Worm (Caenorhabditis elegans) whole organism, L2 larva: ENCODE results near the gene F37C4.5.

Experiments used
- Y55F3AM.14 ChIP-seq: fragments of 200-800 bp; sonication (Bioruptor generic); optimal IDR thresholded peaks from 2 replicates; lab custom pipeline; 2018; ENCODE audit warnings: mild to moderate bottlenecking, missing genetic modification characterization, missing compliant biosample characterization
- ceh-82 ChIP-seq: fragments of 150-350 bp; optimal IDR thresholded peaks from 2 replicates; lab custom pipeline; 2014; ENCODE audit warnings: missing biosample characterization, missing genetic modification characterization
- nhr-23 ChIP-seq: fragments of 150-350 bp; optimal IDR thresholded peaks from 2 replicates; lab custom pipeline; 2014; ENCODE audit warnings: missing biosample characterization, missing genetic modification reagents, missing genetic modification characterization

DNA sequence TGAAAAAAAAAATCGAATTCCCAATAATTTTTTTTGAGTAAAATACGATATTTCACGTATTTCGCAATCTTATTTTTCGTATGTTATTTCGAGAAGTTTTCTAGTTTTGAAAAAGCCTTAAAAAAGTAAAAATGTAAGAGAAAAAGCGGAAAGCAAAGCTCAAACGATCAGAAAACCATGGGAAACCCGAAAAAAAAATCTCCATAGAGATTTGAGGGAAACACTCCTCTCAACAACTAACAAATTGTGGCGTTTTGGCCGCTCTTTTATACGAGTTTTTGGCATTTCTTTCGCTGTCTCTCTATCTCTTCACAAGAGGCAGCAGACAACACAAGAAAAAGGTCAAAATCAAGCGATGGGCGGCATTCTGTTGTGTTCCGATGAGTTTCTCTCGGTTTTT lies 811 bp upstream of the F37C4.5 start:
- TF ChIP-seq Y55F3AM.14 (no peak), nhr-23 (no peak), ceh-82 (tag; lab: Kevin White, UChicago) (no peak)
